Worm (Caenorhabditis elegans): ENCODE results near the gene gpa-3.

Gene gpa-3

DNA sequence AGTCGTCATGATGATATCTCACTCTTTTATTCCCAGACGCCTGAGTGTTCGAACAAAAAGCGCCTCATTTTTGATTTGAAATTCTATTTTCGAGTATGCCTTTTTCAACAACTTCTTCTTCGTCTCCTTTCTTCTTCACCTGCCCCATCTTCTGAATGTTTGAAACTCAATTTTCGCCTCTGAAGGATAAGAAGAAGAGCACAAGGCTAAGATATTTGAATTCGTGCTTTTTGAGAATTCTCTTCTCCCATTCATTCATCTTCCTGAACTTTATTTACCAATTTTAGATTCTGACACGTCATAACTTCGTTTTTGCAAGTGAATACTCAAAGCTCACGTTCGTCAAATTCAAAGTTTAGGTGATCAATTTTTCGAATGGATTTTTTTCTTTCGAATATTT lies 42.6 kb downstream of the gpa-3 start:
- peak; percentile 39 for TF ChIP-seq unc-42 (tag; optimal IDR thresholded peaks at IDR 0.05)
- no peak for TF ChIP-seq F13H6.1 (tag; optimal IDR thresholded peaks at IDR 0.05)

DNA sequence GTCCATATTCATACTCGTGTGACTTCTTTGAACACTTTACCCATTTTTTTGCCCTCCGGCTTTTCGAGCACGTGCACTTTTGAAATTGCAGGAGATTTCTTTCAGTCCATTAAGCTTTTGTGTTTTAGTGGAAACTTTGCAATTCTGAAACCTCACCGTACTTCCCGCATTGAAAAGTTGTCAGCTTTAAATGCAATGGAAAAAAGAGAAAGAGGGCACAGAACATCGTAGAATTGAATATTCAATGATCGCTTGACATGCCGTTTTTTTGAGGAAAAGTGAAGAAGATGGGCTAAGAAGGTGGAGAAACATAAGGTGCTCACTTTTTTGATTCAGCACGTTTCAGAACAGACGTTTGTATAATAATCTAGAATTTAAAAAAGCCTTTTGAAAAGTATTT lies 45.2 kb downstream of the gpa-3 start:
- no peak for TF ChIP-seq hlh-15 (tag; optimal IDR thresholded peaks at IDR 0.05)
- TF ChIP-seq C38D4.7 (GFP tag; optimal IDR thresholded peaks at IDR 0.05) = no peak
- TF ChIP-seq che-1 (tag; optimal IDR thresholded peaks at IDR 0.05) = no peak
- no peak for TF ChIP-seq hlh-30 (tag; optimal IDR thresholded peaks at IDR 0.05; ENCODE audit: insufficient read depth)
- no peak for TF ChIP-seq madf-2 (tag; optimal IDR thresholded peaks at IDR 0.05)
- no peak for TF ChIP-seq F13H6.1 (tag; optimal IDR thresholded peaks at IDR 0.05)
- no peak for TF ChIP-seq nhr-11 (tag; optimal IDR thresholded peaks at IDR 0.05)
- TF ChIP-seq ceh-22 (tag; optimal IDR thresholded peaks at IDR 0.05) = no peak
- TF ChIP-seq pros-1 (tag; optimal IDR thresholded peaks at IDR 0.05) = no peak
- no peak for TF ChIP-seq ceh-19 (GFP tag; optimal IDR thresholded peaks at IDR 0.05)
- no peak for TF ChIP-seq fkh-6 (tag; optimal IDR thresholded peaks at IDR 0.05)
- no peak for TF ChIP-seq sdc-2 (tag; optimal IDR thresholded peaks at IDR 0.05)
- TF ChIP-seq ceh-48 (tag; optimal IDR thresholded peaks at IDR 0.05) = no peak
- no peak for TF ChIP-seq eyg-1 (tag; optimal IDR thresholded peaks at IDR 0.05)

DNA sequence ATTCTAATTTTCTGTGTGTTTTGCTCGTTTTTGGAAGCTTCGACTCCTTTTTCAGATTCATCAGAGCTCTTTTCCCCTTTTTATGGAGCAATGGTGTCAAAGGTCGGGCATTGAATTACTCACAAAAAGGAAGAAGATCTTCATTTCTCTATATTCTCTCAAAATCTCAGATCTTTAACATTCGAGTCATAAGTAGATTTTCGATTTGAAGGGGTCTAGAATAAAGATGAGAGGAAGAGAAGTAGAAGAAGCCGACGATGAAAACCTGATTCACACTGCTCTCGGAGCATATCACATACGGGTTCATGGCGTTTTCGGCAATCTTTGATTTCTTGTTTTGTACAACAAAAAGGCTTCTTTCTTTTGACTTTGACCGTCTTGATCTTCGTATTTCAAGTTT lies 47.2 kb downstream of the gpa-3 start:
- no peak for TF ChIP-seq fax-1 (tag; optimal IDR thresholded peaks at IDR 0.05)
- no peak for TF ChIP-seq tbx-7 (tag; optimal IDR thresholded peaks at IDR 0.05)
- TF ChIP-seq F13H6.1 (tag; optimal IDR thresholded peaks at IDR 0.05) = no peak
- TF ChIP-seq elt-4 (tag; optimal IDR thresholded peaks at IDR 0.05) = no peak
- TF ChIP-seq ceh-24 (tag; optimal IDR thresholded peaks at IDR 0.05) = no peak
- TF ChIP-seq sox-2 (GFP tag; IDR thresholded peaks at IDR 0.05) = no peak
- no peak for TF ChIP-seq ttx-3 (tag; optimal IDR thresholded peaks at IDR 0.05)
- TF ChIP-seq ztf-16 (tag; optimal IDR thresholded peaks at IDR 0.05) = no peak

Measured in whole organism, late embryonic.